Fruit fly (Drosophila melanogaster): Measurements from ENCODE around the gene ppk10.

The ppk10 gene

DNA sequence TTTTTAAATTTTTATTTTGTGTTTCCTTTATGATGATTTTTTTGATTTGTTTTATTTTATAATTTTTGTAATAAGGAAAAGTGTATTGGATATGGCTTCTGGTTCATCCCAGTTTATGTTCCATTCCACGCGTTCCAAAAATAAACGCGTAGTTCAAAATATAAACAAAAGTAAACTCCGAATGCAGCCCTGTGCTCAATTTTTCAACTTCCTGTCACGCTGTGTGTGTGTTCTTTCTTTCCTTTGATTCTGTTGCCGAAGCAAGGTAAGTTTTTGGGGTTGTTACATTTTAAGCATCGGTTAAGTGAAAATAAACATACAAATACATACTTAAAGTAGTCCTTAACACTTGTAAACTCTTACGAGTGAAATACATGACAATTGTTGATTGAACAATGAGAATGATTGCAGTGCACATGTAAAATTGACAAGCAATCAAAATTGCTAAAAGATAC, 44.0 kb downstream of the ppk10 start, which contains the start of the genes Ip259 and RpS27A (continued):
- TF ChIP-seq CG34376 (GFP tag; optimal IDR thresholded peaks at IDR 0.05), result peak; percentile 90
- TF ChIP-seq prd (optimal IDR thresholded peaks at IDR 0.05), result no peak
- peak; percentile 62; the same call in 2 of the 3 replicates for TF ChIP-seq prd (GFP tag; IDR thresholded peaks at IDR 0.05)
- peak; percentile 30 to 82 for TF ChIP-seq dpn (GFP tag; optimal IDR thresholded peaks at IDR 0.05)
- peak in 1 of 2 experiments; percentile 64 for TF ChIP-seq Eip74EF (GFP tag; optimal IDR thresholded peaks at IDR 0.05)
- peak; percentile 90 for TF ChIP-seq zfh1 (GFP tag; IDR thresholded peaks at IDR 0.05)
- TF ChIP-seq aop (GFP tag; IDR thresholded peaks at IDR 0.05), result no peak
- peak; percentile 65 for TF ChIP-seq CoRest (tag; optimal IDR thresholded peaks at IDR 0.05)
- TF ChIP-seq nerfin-1 (tag; optimal IDR thresholded peaks at IDR 0.05), result peak; percentile 59
- peak; percentile 43 for TF ChIP-seq CG3163 (GFP tag; optimal IDR thresholded peaks at IDR 0.05)
- TF ChIP-seq CG15269 (tag; optimal IDR thresholded peaks at IDR 0.05), result no peak
- no peak for TF ChIP-seq tx (GFP tag; optimal IDR thresholded peaks at IDR 0.05)
- no peak for TF ChIP-seq CG17612 (GFP tag; IDR thresholded peaks at IDR 0.05)
- TF ChIP-seq CG11398 (GFP tag; optimal IDR thresholded peaks at IDR 0.05), result peak; percentile 67
- TF ChIP-seq pan (optimal IDR thresholded peaks at IDR 0.05), result no peak
- TF ChIP-seq pan (GFP tag; optimal IDR thresholded peaks at IDR 0.05 in 1 of 2, IDR thresholded peaks at IDR 0.05 in 1 of 2), result peak in 1 of 2 experiments; percentile 77
- TF ChIP-seq lov (optimal IDR thresholded peaks at IDR 0.05), result no peak
- TF ChIP-seq lov (GFP tag; IDR thresholded peaks at IDR 0.05), result peak; percentile 93
- TF ChIP-seq danr (GFP tag; IDR thresholded peaks at IDR 0.05), result peak; percentile 40; the same call in 1 of the 2 replicates
- TF ChIP-seq Tbp (GFP tag; optimal IDR thresholded peaks at IDR 0.05), result no peak
- peak; percentile 71 for TF ChIP-seq dmrt11E (tag; optimal IDR thresholded peaks at IDR 0.05)
- TF ChIP-seq Neu2 (GFP tag; optimal IDR thresholded peaks at IDR 0.05; ENCODE audit: borderline replicate concordance), result no peak
- peak; percentile 61 for TF ChIP-seq Vsx1 (GFP tag; optimal IDR thresholded peaks at IDR 0.05)
- no peak for TF ChIP-seq Kr (GFP tag; optimal IDR thresholded peaks at IDR 0.05)
- TF ChIP-seq CG1024 (GFP tag; IDR thresholded peaks at IDR 0.05), result peak; percentile 98
- peak; percentile 84 for TF ChIP-seq sob (GFP tag; IDR thresholded peaks at IDR 0.05)
- peak; percentile 80 for TF ChIP-seq CG17912 (GFP tag; optimal IDR thresholded peaks at IDR 0.05)
- TF ChIP-seq knrl (GFP tag; IDR thresholded peaks at IDR 0.05; ENCODE audit: partially characterized antibody), result no peak; the same call in 2 of the 3 replicates
- TF ChIP-seq CG31388 (GFP tag; optimal IDR thresholded peaks at IDR 0.05), result no peak
- no peak for TF ChIP-seq Sox102F (GFP tag; optimal IDR thresholded peaks at IDR 0.05)
- peak; percentile 74 for TF ChIP-seq emc (GFP tag; optimal IDR thresholded peaks at IDR 0.05)
- TF ChIP-seq Spps (tag; optimal IDR thresholded peaks at IDR 0.05), result peak; percentile 21
- TF ChIP-seq Med (GFP tag), result peak; percentile 97
- TF ChIP-seq CG16863 (GFP tag; optimal IDR thresholded peaks at IDR 0.05), result peak; percentile 47
- TF ChIP-seq nau (GFP tag; optimal IDR thresholded peaks at IDR 0.05), result peak; percentile 69
- peak; percentile 29 for TF ChIP-seq CG9797 (GFP tag; optimal IDR thresholded peaks at IDR 0.05)
- peak; percentile 53 for TF ChIP-seq CG8388 (GFP tag; optimal IDR thresholded peaks at IDR 0.05)
- TF ChIP-seq pzg (GFP tag; optimal IDR thresholded peaks at IDR 0.05), result peak; percentile 73
- TF ChIP-seq fd64A (GFP tag; optimal IDR thresholded peaks at IDR 0.05), result peak; percentile 66
- peak; percentile 56 for TF ChIP-seq D19B (GFP tag; optimal IDR thresholded peaks at IDR 0.05)
- peak; percentile 68 for TF ChIP-seq Dip3 (GFP tag; optimal IDR thresholded peaks at IDR 0.05)
- peak; percentile 25 for TF ChIP-seq Hand (GFP tag; optimal IDR thresholded peaks at IDR 0.05)
- TF ChIP-seq Abd-B (GFP tag; optimal IDR thresholded peaks at IDR 0.05), result no peak
- TF ChIP-seq Lhr (GFP tag; optimal IDR thresholded peaks at IDR 0.05), result peak; percentile 74
- peak; percentile 75 for TF ChIP-seq ttk (GFP tag; IDR thresholded peaks at IDR 0.05)
- TF ChIP-seq oc (tag; optimal IDR thresholded peaks at IDR 0.05), result no peak
- no peak for TF ChIP-seq z (GFP tag; IDR thresholded peaks at IDR 0.05)
- TF ChIP-seq CG1832 (GFP tag; optimal IDR thresholded peaks at IDR 0.05), result no peak
- TF ChIP-seq bcd (GFP tag; optimal IDR thresholded peaks at IDR 0.05), result peak; percentile 89
- TF ChIP-seq ems (GFP tag; optimal IDR thresholded peaks at IDR 0.05), result peak; percentile 21
- TF ChIP-seq Awh (GFP tag; IDR thresholded peaks at IDR 0.05), result peak; percentile 75

All from whole organism, embryonic.